Worm (Caenorhabditis elegans) whole organism, early embryonic: ENCODE measurements around the gene lron-13.

Experiments
- B0310.2 ChIP-seq: sonication (generic microtip); optimal IDR thresholded peaks from 2 replicates; lab custom pipeline; 2016; ENCODE audit warnings: mild to moderate bottlenecking, missing genetic modification characterization, missing compliant biosample characterization
- F13C5.2 ChIP-seq: sonication (generic microtip); optimal IDR thresholded peaks from 2 replicates; lab custom pipeline; 2017; ENCODE audit warnings: mild to moderate bottlenecking, missing genetic modification characterization, inconsistent platforms, missing compliant biosample characterization
- aly-1 ChIP-seq: sonication (generic microtip); optimal IDR thresholded peaks from 2 replicates; lab custom pipeline; 2016; ENCODE audit warnings: missing genetic modification characterization, missing compliant biosample characterization
- ama-1 ChIP-seq: fragments of 150-350 bp; optimal IDR thresholded peaks from 2 replicates; lab custom pipeline; 2014
- ceh-13 ChIP-seq: fragments of 200-800 bp; sonication (Bioruptor generic); optimal IDR thresholded peaks from 2 replicates; lab custom pipeline; 2018; ENCODE audit warnings: mild to moderate bottlenecking, missing genetic modification characterization, missing compliant biosample characterization
- ceh-36 ChIP-seq: sonication (generic microtip); optimal IDR thresholded peaks from 2 replicates; lab custom pipeline; 2016; ENCODE audit warnings: missing genetic modification characterization, inconsistent platforms, missing compliant biosample characterization
- ets-7 ChIP-seq: sonication (generic microtip); optimal IDR thresholded peaks from 2 replicates; lab custom pipeline; 2016; ENCODE audit warnings: missing genotype, missing genetic modification characterization, missing compliant biosample characterization
- flt-1 ChIP-seq: fragments of 200-800 bp; sonication (Bioruptor generic); IDR thresholded peaks from 2 replicates; pipeline ENCODE4 v1.3.6; 2022; ENCODE audit warnings: missing genetic modification characterization, missing compliant biosample characterization
- hmbx-1 ChIP-seq: sonication (generic microtip); optimal IDR thresholded peaks from 2 replicates; lab custom pipeline; 2016; ENCODE audit warnings: mild to moderate bottlenecking, missing genetic modification characterization, missing compliant biosample characterization
- hmg-4 ChIP-seq: fragments of 200-800 bp; sonication (Bioruptor generic); optimal IDR thresholded peaks from 2 replicates; lab custom pipeline; 2018; ENCODE audit warnings: mild to moderate bottlenecking, missing genetic modification characterization, missing compliant biosample characterization
- hnd-1 ChIP-seq: sonication (generic microtip); optimal IDR thresholded peaks from 2 replicates; lab custom pipeline; 2016; ENCODE audit warnings: missing genetic modification characterization, missing compliant biosample characterization
- pes-1 ChIP-seq: fragments of 200-800 bp; sonication (Bioruptor generic); IDR thresholded peaks from 2 replicates; pipeline ENCODE4 v1.3.6; 2022; ENCODE audit warnings: missing genetic modification reagents, missing genetic modification characterization, missing compliant biosample characterization
- scrt-1 ChIP-seq: fragments of 200-800 bp; sonication (Bioruptor generic); IDR thresholded peaks from 2 replicates; pipeline ENCODE4 v1.3.6; 2022; ENCODE audit warnings: missing genetic modification characterization, missing compliant biosample characterization
- sea-1 ChIP-seq: fragments of 200-800 bp; sonication (Bioruptor generic); conservative IDR thresholded peaks from 2 replicates; pipeline ENCODE4 v1.3.6; 2022; ENCODE audit warnings: missing genetic modification characterization, missing compliant biosample characterization
- tbx-11 ChIP-seq: fragments of 200-800 bp; sonication (Bioruptor generic); IDR thresholded peaks from 2 replicates; pipeline ENCODE4 v1.3.6; 2022; ENCODE audit warnings: missing genetic modification characterization, missing compliant biosample characterization
- tbx-37 ChIP-seq: fragments of 200-800 bp; sonication (Bioruptor generic); conservative IDR thresholded peaks from 2 replicates; pipeline ENCODE4 v1.3.6; 2022; ENCODE audit warnings: missing genetic modification reagents, missing genetic modification characterization, missing compliant biosample characterization
- tra-4 ChIP-seq: sonication (generic microtip); optimal IDR thresholded peaks from 2 replicates; lab custom pipeline; 2017; ENCODE audit warnings: missing genetic modification characterization, missing compliant biosample characterization

Gene lron-13

DNA sequence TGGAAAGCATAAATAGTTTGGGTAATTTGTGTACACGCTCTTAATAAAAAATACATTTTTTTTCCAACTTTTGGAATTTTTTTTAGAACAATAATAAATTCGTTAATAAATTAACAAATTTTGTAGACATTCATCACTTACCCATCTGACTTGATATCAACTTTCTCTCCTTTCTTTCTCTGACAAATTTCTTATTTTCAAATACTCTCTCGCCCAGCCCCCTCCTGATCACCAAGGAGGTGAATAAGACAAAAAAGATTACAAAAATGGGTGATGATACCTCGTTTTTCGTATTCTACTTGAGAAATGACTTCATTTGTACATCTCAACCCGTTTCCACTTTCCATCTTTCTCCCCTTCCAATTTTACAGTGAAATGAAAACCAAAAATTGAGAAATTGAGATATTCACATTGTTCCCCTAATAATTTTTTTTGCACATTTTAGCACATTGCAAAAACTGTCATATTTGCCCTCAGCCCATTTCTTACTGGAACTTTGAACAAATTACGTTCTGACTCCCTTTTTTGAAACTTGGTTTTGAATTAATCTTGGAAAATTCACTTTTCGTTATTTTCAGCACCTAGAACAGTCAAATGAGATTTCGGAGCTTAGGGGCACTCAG lies 48.5 kb downstream of the lron-13 start, which contains the start of gene osm-7:
Gene osm-7 (plus strand): TSS at position 573 of the 623 bp plus-strand sequence.
- no peak for TF ChIP-seq aly-1 (tag; lab: Kevin White, UChicago)
- TF ChIP-seq F13C5.2 (tag; lab: Kevin White, UChicago), result no peak
- TF ChIP-seq tbx-11, result no peak
- no peak for TF ChIP-seq ceh-36
- TF ChIP-seq hmg-4 (GFP tag; lab: Kevin White, UChicago), result no peak
- TF ChIP-seq ets-7 (tag; lab: Kevin White, UChicago), result no peak
- TF ChIP-seq sea-1 (GFP tag; lab: Robert Waterston, UW), result no peak
- TF ChIP-seq hnd-1, result no peak
- TF ChIP-seq scrt-1 (GFP tag; lab: Robert Waterston, UW), result no peak
- no peak for TF ChIP-seq B0310.2
- TF ChIP-seq ama-1 (lab: Kevin White, UChicago), result no peak
- no peak for TF ChIP-seq hmbx-1
- TF ChIP-seq tbx-37, result no peak
- TF ChIP-seq flt-1 (GFP tag; lab: Robert Waterston, UW), result no peak
- no peak for TF ChIP-seq tra-4 (tag; lab: Kevin White, UChicago)
- TF ChIP-seq ceh-13 (GFP tag; lab: Kevin White, UChicago), result no peak
- TF ChIP-seq pes-1 (GFP tag; lab: Robert Waterston, UW), result no peak

DNA sequence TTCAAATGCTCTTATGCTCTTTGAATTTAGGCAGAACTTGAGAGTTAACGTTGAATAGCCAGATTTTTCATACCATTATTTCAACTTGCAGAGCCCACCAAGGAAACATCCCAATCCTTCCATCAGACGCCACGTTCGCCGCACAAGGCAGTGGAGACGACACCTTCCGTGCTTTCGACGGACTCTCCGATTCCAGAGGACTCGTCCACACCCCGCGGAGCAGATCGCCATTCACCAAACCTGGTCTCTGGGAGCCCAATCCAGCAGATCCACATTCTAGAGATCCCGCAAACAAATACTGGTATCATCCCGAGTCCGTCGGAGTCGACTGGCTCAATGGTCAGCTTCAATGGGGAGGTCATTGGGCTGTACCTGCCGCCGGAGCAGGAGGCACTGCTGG lies 52.8 kb downstream of the lron-13 start:
- TF ChIP-seq hmg-4 (GFP tag; lab: Kevin White, UChicago), result no peak
- TF ChIP-seq tra-4 (tag; lab: Kevin White, UChicago), result no peak
- TF ChIP-seq tbx-11, result no peak
- TF ChIP-seq hmbx-1, result no peak
- TF ChIP-seq ets-7 (tag; lab: Kevin White, UChicago), result no peak
- TF ChIP-seq tbx-37, result no peak
- TF ChIP-seq ama-1 (lab: Kevin White, UChicago), result no peak
- no peak for TF ChIP-seq F13C5.2 (tag; lab: Kevin White, UChicago)
- no peak for TF ChIP-seq scrt-1 (GFP tag; lab: Robert Waterston, UW)
- TF ChIP-seq hnd-1, result no peak
- TF ChIP-seq aly-1 (tag; lab: Kevin White, UChicago), result no peak
- TF ChIP-seq B0310.2, result no peak
- TF ChIP-seq ceh-13 (GFP tag; lab: Kevin White, UChicago), result no peak
- TF ChIP-seq sea-1 (GFP tag; lab: Robert Waterston, UW), result no peak
- TF ChIP-seq flt-1 (GFP tag; lab: Robert Waterston, UW), result no peak
- TF ChIP-seq pes-1 (GFP tag; lab: Robert Waterston, UW), result no peak
- no peak for TF ChIP-seq ceh-36

DNA sequence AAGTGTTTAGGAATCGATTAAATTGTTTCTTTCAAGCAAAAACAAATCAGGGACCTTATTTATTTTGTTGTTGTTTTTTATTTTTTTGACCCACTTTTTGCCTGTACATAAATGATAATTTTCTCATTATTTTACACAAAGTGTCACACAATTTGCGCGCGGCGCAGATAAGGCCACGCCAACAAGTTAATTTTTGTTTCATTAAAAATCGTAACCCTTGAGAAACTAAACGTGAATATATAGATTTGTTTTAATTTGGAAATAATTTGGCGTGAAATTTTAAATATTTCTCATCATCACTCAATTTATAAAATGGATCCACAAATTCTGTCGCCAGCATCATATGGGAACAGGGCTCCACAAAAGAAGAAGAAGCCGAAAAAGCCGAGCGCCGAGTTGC lies 53.3 kb downstream of the lron-13 start, which contains the start of gene T05D4.5:
Gene T05D4.5 (plus strand): TSS at position 301 of the 400 bp plus-strand sequence.
- TF ChIP-seq ceh-13 (GFP tag; lab: Kevin White, UChicago) (no peak), aly-1 (tag; lab: Kevin White, UChicago) (no peak), tbx-11 (no peak)

DNA sequence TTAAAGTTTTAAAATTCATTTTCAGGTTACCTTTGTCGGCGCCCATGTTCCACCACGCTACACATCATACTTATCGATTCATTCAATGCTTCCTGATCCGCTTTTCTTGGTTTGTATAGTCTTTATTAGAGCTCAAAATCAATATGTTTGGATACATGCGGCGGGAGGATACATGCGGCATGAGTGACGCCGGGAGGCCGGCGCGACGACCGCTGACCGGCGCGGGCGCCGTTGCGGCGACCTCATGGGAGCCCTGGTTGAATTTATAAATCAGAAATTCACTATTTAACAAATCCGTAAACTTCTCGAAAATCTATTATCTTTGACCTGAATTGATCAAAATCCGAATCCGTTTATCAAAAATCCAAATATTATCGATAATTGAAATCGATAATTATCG lies 54.5 kb downstream of the lron-13 start:
- TF ChIP-seq pes-1 (GFP tag; lab: Robert Waterston, UW) (no peak), B0310.2 (no peak), tbx-37 (no peak), hmg-4 (GFP tag; lab: Kevin White, UChicago) (no peak)

DNA sequence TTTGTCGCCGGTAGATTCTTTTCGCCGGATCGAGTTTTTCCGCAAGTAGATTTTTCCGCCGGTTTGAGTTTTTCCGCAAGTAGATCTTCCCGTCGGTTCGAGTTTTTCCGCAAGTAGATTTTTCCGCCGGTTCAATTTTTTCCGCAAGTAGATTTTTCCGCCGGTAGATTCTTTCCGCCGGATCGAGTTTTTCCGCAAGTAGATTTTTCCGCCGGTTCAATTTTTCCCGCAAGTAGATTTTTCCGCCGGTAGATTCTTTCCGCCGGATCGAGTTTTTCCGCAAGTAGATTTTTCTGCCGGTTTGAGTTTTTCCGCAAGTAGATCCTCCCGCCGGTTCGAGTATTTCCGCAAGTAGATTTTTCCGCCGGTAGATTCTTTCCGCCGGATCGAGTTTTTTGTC lies 57.9 kb downstream of the lron-13 start:
- 0 out of 2 replicates have a peak, but pooled peaks have one; percentile 41 for TF ChIP-seq tbx-11
- TF ChIP-seq sea-1 (GFP tag; lab: Robert Waterston, UW), result peak; percentile 58
